Fruit fly (Drosophila melanogaster): ENCODE measurements around the gene mthl7.

DNA sequence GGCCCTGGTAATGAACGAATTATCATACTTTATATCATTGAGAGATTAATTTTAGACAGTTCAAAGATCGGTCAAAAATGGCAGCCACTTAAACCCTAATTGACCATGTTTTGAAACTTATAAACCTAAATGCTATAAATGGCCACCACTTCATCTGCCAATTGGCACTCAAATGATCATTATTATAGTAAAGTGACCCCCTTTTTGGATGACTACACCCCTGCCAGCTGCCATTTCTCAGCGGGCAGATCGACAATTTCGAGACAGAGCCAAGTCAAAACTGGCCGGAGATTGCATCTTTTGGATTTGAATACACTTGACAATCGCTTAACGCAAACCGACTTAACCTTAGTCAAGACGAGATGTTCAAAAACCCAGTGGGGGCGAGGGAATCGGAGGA lies 24.1 kb downstream of the mthl7 start:
- no peak for TF ChIP-seq D1 (tag; optimal IDR thresholded peaks at IDR 0.05)
- no peak for TF ChIP-seq CG10348 (GFP tag; IDR thresholded peaks at IDR 0.05)
- TF ChIP-seq EcR (GFP tag; optimal IDR thresholded peaks at IDR 0.05), result no peak
- TF ChIP-seq CG12605 (GFP tag; IDR thresholded peaks at IDR 0.05), result no peak
- TF ChIP-seq CG9948 (tag; optimal IDR thresholded peaks at IDR 0.05), result no peak

All from whole organism, pupa.